Fruit fly (Drosophila melanogaster) whole organism, embryonic: ENCODE measurements around the gene ppk.
A peak's percentile ranks its signal among the peaks of the same experiment; 100 is the strongest.

Experiments used
- Atf3 ChIP-seq: fragments of 200-800 bp; sonication (Bioruptor generic); optimal IDR thresholded peaks from 3 replicates; lab custom pipeline; 2016; ENCODE audit warnings: missing biosample characterization, missing genetic modification characterization
- B-H2 ChIP-seq: fragments of 200-800 bp; sonication (Bioruptor generic); optimal IDR thresholded peaks from 2 replicates; lab custom pipeline; 2018; ENCODE audit warnings: missing biosample characterization, mild to moderate bottlenecking, missing genetic modification characterization
- CG10959 ChIP-seq: fragments of 200-800 bp; sonication (Bioruptor generic); IDR thresholded peaks from 2 replicates; pipeline ENCODE4 v1.3.6; 2022; ENCODE audit warnings: missing biosample characterization, missing genetic modification characterization
- CG11504 ChIP-seq: fragments of 200-800 bp; sonication (Bioruptor generic); optimal IDR thresholded peaks from 3 replicates; lab custom pipeline; 2019; ENCODE audit warnings: missing biosample characterization, mild to moderate bottlenecking, missing genetic modification characterization, moderate library complexity
- CG14014 ChIP-seq: fragments of 200-800 bp; sonication (Bioruptor generic); IDR thresholded peaks from 2 replicates; pipeline ENCODE4 v1.3.6; 2022; ENCODE audit warnings: missing biosample characterization, missing genetic modification characterization
- CG14667 ChIP-seq: fragments of 200-800 bp; sonication (Bioruptor generic); IDR thresholded peaks from 2 replicates; pipeline ENCODE4 v1.3.6; 2022; ENCODE audit warnings: missing biosample characterization, missing genetic modification characterization
- CG15269 ChIP-seq: fragments of 200-800 bp; sonication (Bioruptor generic); optimal IDR thresholded peaks from 2 replicates; lab custom pipeline; 2018; ENCODE audit warnings: missing biosample characterization, mild to moderate bottlenecking, missing genetic modification characterization, moderate library complexity
- CG1529 ChIP-seq: fragments of 200-800 bp; sonication (Bioruptor generic); optimal IDR thresholded peaks from 3 replicates; lab custom pipeline; 2018; ENCODE audit warnings: missing biosample characterization, missing genetic modification characterization
- CG17385 ChIP-seq: fragments of 200-800 bp; sonication (Bioruptor generic); optimal IDR thresholded peaks from 3 replicates; lab custom pipeline; 2018; ENCODE audit warnings: missing biosample characterization, mild to moderate bottlenecking, missing genetic modification characterization
- CG2678 ChIP-seq: fragments of 200-800 bp; sonication (Bioruptor generic); optimal IDR thresholded peaks from 3 replicates; lab custom pipeline; 2019; ENCODE audit warnings: missing biosample characterization, mild to moderate bottlenecking, missing genetic modification characterization, moderate library complexity
- CG32532 ChIP-seq: fragments of 200-800 bp; sonication (Bioruptor generic); IDR thresholded peaks from 2 replicates; pipeline ENCODE4 v1.3.6; 2022; ENCODE audit warnings: missing biosample characterization, missing genetic modification characterization
- CG34376 ChIP-seq: fragments of 200-800 bp; sonication (Bioruptor generic); optimal IDR thresholded peaks from 2 replicates; lab custom pipeline; 2018; ENCODE audit warnings: missing biosample characterization, mild to moderate bottlenecking, missing genetic modification characterization
- CG6813 ChIP-seq: fragments of 200-800 bp; sonication (Bioruptor generic); optimal IDR thresholded peaks from 2 replicates; lab custom pipeline; 2017; ENCODE audit warnings: missing biosample characterization, missing genetic modification characterization, mild to moderate bottlenecking, moderate library complexity, missing genetic modification reagents
- CG7745 ChIP-seq: fragments of 200-800 bp; sonication (Bioruptor generic); optimal IDR thresholded peaks from 2 replicates; lab custom pipeline; 2018; ENCODE audit warnings: missing biosample characterization, mild to moderate bottlenecking, missing genetic modification characterization, moderate library complexity
- CG8388 ChIP-seq: fragments of 200-800 bp; sonication (Bioruptor generic); optimal IDR thresholded peaks from 2 replicates; lab custom pipeline; 2019; ENCODE audit warnings: missing biosample characterization, mild to moderate bottlenecking, missing genetic modification characterization, moderate library complexity
- Chrac-16 ChIP-seq: fragments of 200-800 bp; sonication (Bioruptor generic); optimal IDR thresholded peaks from 3 replicates; lab custom pipeline; 2016; ENCODE audit warnings: missing biosample characterization, missing genetic modification characterization
- Dbx ChIP-seq: fragments of 200-800 bp; sonication (Bioruptor generic); IDR thresholded peaks from 3 replicates; pipeline ENCODE4 v1.3.6; 2022; ENCODE audit warnings: missing biosample characterization, missing genetic modification characterization
- Hey ChIP-seq: fragments of 200-800 bp; sonication (Bioruptor generic); optimal IDR thresholded peaks from 3 replicates; lab custom pipeline; 2018; ENCODE audit warnings: missing biosample characterization, mild to moderate bottlenecking, missing genetic modification characterization
- Med ChIP-seq: fragments of 200-800 bp; sonication (Bioruptor generic); peaks from one replicate; lab custom pipeline; 2016; ENCODE audit warnings: missing biosample characterization, missing genetic modification characterization, mild to moderate bottlenecking, inconsistent platforms, moderate library complexity
- Nf-YB ChIP-seq: fragments of 200-800 bp; sonication (Bioruptor generic); optimal IDR thresholded peaks from 3 replicates; lab custom pipeline; 2019; ENCODE audit warnings: missing biosample characterization, mild to moderate bottlenecking, missing genetic modification characterization, moderate library complexity
- PHDP ChIP-seq: fragments of 200-800 bp; sonication (Bioruptor generic); optimal IDR thresholded peaks from 3 replicates; lab custom pipeline; 2018; ENCODE audit warnings: missing biosample characterization, mild to moderate bottlenecking, missing genetic modification characterization, moderate library complexity
- Taf1 ChIP-seq: fragments of 200-800 bp; sonication (Bioruptor generic); IDR thresholded peaks from 2 replicates; pipeline ENCODE4 v1.3.6; 2022; ENCODE audit warnings: missing biosample characterization, missing genetic modification characterization
- Vsx1 ChIP-seq: fragments of 200-800 bp; sonication (Bioruptor generic); optimal IDR thresholded peaks from 2 replicates; lab custom pipeline; 2017; ENCODE audit warnings: missing biosample characterization, mild to moderate bottlenecking, missing genetic modification characterization, missing genetic modification reagents
- abd-A ChIP-seq: fragments of 200-800 bp; sonication (Bioruptor generic); optimal IDR thresholded peaks from 3 replicates; lab custom pipeline; 2019; ENCODE audit warnings: missing biosample characterization, mild to moderate bottlenecking, missing genetic modification characterization, moderate library complexity
- az2 ChIP-seq: fragments of 200-800 bp; sonication (Bioruptor generic); optimal IDR thresholded peaks from 3 replicates; lab custom pipeline; 2016; ENCODE audit warnings: missing biosample characterization, missing genetic modification characterization
- chinmo ChIP-seq: fragments of 200-800 bp; sonication (Bioruptor generic); IDR thresholded peaks from 4 replicates; pipeline ENCODE4 v1.3.6; 2022; ENCODE audit warnings: missing biosample characterization, missing genetic modification characterization; ENCODE audit not compliant: partially characterized antibody
- crol ChIP-seq: fragments of 200-800 bp; sonication (Bioruptor generic); IDR thresholded peaks from 2 replicates; pipeline ENCODE4 v1.3.6; 2022; ENCODE audit warnings: missing biosample characterization, missing genetic modification characterization
- exex ChIP-seq: fragments of 200-800 bp; sonication (Bioruptor generic); optimal IDR thresholded peaks from 4 replicates; lab custom pipeline; 2018; ENCODE audit warnings: missing biosample characterization, mild to moderate bottlenecking, missing genetic modification characterization, moderate library complexity
- fd64A ChIP-seq: fragments of 200-800 bp; sonication (Bioruptor generic); optimal IDR thresholded peaks from 3 replicates; lab custom pipeline; 2018; ENCODE audit warnings: missing biosample characterization, mild to moderate bottlenecking, missing genetic modification characterization
- gro ChIP-seq: fragments of 200-800 bp; sonication (Bioruptor generic); optimal IDR thresholded peaks from 2 replicates; lab custom pipeline; 2016; ENCODE audit warnings: missing biosample characterization, missing genetic modification characterization
- lab ChIP-seq: fragments of 200-800 bp; sonication (Bioruptor generic); optimal IDR thresholded peaks from 3 replicates; lab custom pipeline; 2017; ENCODE audit warnings: missing biosample characterization, missing genetic modification characterization, mild to moderate bottlenecking, moderate library complexity, missing genetic modification reagents
- lola ChIP-seq, 3 experiments: fragments of >200 bp in 2 of 3; fragments of 200-800 bp in 1 of 3; sonication (Bioruptor generic) in 1 of 3; optimal IDR thresholded peaks; 2 replicates each; lab custom pipeline; 2017 to 2019; ENCODE audit warnings: missing biosample characterization in 3 of 3, missing genetic modification characterization in 3 of 3, mild to moderate bottlenecking in 1 of 3, moderate library complexity in 1 of 3
- mirr ChIP-seq: fragments of 200-800 bp; sonication (Bioruptor generic); optimal IDR thresholded peaks from 3 replicates; lab custom pipeline; 2018; ENCODE audit warnings: missing biosample characterization, mild to moderate bottlenecking, missing genetic modification characterization
- nau ChIP-seq: fragments of 200-800 bp; sonication (Bioruptor generic); optimal IDR thresholded peaks from 3 replicates; lab custom pipeline; 2017; ENCODE audit warnings: missing biosample characterization, mild to moderate bottlenecking, missing genetic modification characterization, missing genetic modification reagents
- peb ChIP-seq: fragments of 200-800 bp; sonication (Bioruptor generic); IDR thresholded peaks from 2 replicates; pipeline ENCODE4 v1.3.6; 2022; ENCODE audit warnings: missing biosample characterization, missing genetic modification characterization
- ranshi ChIP-seq: fragments of 200-800 bp; sonication (Bioruptor generic); IDR thresholded peaks from 2 replicates; pipeline ENCODE4 v1.3.6; 2022; ENCODE audit warnings: missing biosample characterization, missing genetic modification characterization
- run ChIP-seq: fragments of 200-800 bp; sonication (Bioruptor generic); optimal IDR thresholded peaks from 3 replicates; lab custom pipeline; 2018; ENCODE audit warnings: missing biosample characterization, mild to moderate bottlenecking, missing genetic modification characterization
- salm ChIP-seq: fragments of 200-800 bp; sonication (Bioruptor generic); optimal IDR thresholded peaks from 2 replicates; lab custom pipeline; 2018; ENCODE audit warnings: missing biosample characterization, mild to moderate bottlenecking, missing genetic modification characterization
- scrt ChIP-seq: fragments of 200-800 bp; sonication (Bioruptor generic); optimal IDR thresholded peaks from 2 replicates; lab custom pipeline; 2018; ENCODE audit warnings: missing biosample characterization, mild to moderate bottlenecking, missing genetic modification characterization, moderate library complexity
- sd ChIP-seq: fragments of 200-800 bp; sonication (Bioruptor generic); optimal IDR thresholded peaks from 3 replicates; lab custom pipeline; 2018; ENCODE audit warnings: missing biosample characterization, mild to moderate bottlenecking, missing genetic modification characterization, moderate library complexity
- sens-2 ChIP-seq: fragments of 200-800 bp; sonication (Bioruptor generic); IDR thresholded peaks from 2 replicates; pipeline ENCODE4 v1.3.6; 2022; ENCODE audit warnings: missing biosample characterization, missing genetic modification characterization
- sima ChIP-seq: fragments of 200-800 bp; sonication (Bioruptor generic); optimal IDR thresholded peaks from 2 replicates; lab custom pipeline; 2016; ENCODE audit warnings: missing biosample characterization, missing genetic modification characterization
- sqz ChIP-seq: fragments of 200-800 bp; sonication (Bioruptor generic); optimal IDR thresholded peaks from 3 replicates; lab custom pipeline; 2018; ENCODE audit warnings: missing biosample characterization, mild to moderate bottlenecking, missing genetic modification characterization
- sug ChIP-seq: fragments of 200-800 bp; optimal IDR thresholded peaks from 2 replicates; lab custom pipeline; 2019; ENCODE audit warnings: missing biosample characterization, mild to moderate bottlenecking, missing genetic modification characterization, moderate library complexity
- unpg ChIP-seq: fragments of 200-800 bp; sonication (Bioruptor generic); optimal IDR thresholded peaks from 3 replicates; lab custom pipeline; 2018; ENCODE audit warnings: missing biosample characterization, mild to moderate bottlenecking, missing genetic modification characterization, moderate library complexity
- vnd ChIP-seq: fragments of 200-800 bp; sonication (Bioruptor generic); IDR thresholded peaks from 3 replicates; pipeline ENCODE4 v1.3.6; 2022; ENCODE audit warnings: missing biosample characterization, missing genetic modification characterization; ENCODE audit not compliant: partially characterized antibody

The ppk gene

DNA sequence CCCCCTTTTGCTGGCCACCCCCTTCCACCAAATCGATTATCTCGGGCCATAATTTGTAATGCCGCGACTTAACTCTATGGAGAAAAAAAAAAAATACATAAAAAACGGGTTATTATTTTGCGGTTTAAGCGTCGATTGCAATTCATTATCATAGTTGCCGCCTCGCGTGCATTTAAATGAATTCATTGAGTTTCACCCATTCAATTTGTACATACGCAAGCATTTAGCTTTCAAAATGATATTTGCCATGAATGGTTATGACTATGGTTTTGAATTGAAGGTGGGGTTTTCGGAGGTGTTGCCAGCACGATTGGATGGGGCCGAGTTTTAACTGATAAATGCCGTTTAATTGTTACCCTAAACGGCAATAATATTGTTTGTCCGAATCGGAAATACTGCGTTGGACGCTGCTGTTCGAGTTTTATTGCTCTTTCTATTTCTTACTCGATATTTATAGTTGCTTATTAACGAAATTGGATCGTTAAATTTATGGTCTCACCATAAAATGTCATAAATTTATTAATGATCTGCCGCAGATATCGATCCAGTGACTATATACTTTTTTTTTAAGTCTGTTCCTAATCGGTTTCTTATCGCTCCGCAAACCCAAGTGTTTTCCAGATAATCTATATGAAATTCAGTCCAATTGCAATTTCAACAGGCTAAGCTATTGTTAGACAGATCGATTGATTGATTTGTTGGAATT, 23.9 kb upstream of the ppk start (continued):
- TF ChIP-seq Atf3 (GFP tag; lab: Kevin White, UChicago) (no peak), fd64A (GFP tag; lab: Kevin White, UChicago) (no peak), peb (GFP tag; lab: Robert Waterston, UW) (no peak), CG14014 (GFP tag; lab: Robert Waterston, UW) (0 out of 2 replicates have a peak, but pooled peaks have one; percentile 12), CG32532 (GFP tag; lab: Robert Waterston, UW) (peak; percentile 8; the same call in 1 of the 2 replicates), CG8388 (GFP tag; lab: Kevin White, UChicago) (peak; percentile 50)

DNA sequence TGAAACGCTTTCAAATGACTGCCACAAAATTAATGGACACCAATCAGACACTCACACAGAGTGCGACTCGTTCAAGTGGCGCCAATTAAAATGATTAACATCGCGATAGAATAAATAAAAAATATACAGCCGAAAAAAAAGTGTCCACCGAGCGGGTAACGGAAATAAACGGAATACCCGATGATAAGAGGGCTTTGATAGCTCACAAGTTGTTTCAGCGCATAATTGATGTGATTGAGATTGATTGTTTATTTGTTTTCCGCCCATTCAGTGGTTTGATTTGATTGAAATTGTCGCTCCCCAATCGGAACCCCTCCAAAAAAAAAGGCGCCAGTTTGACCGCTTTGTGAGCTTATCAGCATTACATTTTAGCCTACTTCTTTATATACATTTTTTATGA, 22.6 kb upstream of the ppk start:
- TF ChIP-seq vnd (GFP tag; lab: Robert Waterston, UW) (0 out of 3 replicates have a peak, but pooled peaks have one; percentile 30), chinmo (GFP tag; lab: Robert Waterston, UW) (0 out of 4 replicates have a peak, but pooled peaks have one; percentile 37), sqz (GFP tag; lab: Kevin White, UChicago) (peak; percentile 78), sens-2 (GFP tag; lab: Robert Waterston, UW) (peak; percentile 55; the same call in 1 of the 2 replicates), lola (GFP tag; optimal IDR thresholded peaks at IDR 0.05; lab: Kevin White, UChicago) (no peak), az2 (no peak), Hey (peak; percentile 56), Chrac-16 (GFP tag; lab: Kevin White, UChicago) (no peak), Med (GFP tag; lab: Kevin White, UChicago) (peak; percentile 69), exex (tag; lab: Kevin White, UChicago) (peak; percentile 93), Dbx (GFP tag; lab: Robert Waterston, UW) (no peak), ranshi (GFP tag; lab: Robert Waterston, UW) (no peak), sd (peak; percentile 50), sug (tag; lab: Kevin White, UChicago) (peak; percentile 89), PHDP (tag; lab: Kevin White, UChicago) (peak; percentile 14), sima (GFP tag; lab: Kevin White, UChicago) (no peak), CG2678 (tag; lab: Kevin White, UChicago) (peak; percentile 42), Taf1 (GFP tag; lab: Robert Waterston, UW) (no peak), salm (peak; percentile 50), CG34376 (GFP tag; lab: Kevin White, UChicago) (peak; percentile 65), CG10959 (GFP tag; lab: Robert Waterston, UW) (no peak), CG6813 (GFP tag; lab: Kevin White, UChicago) (peak; percentile 16), Nf-YB (peak; percentile 20), gro (GFP tag; lab: Kevin White, UChicago) (peak; percentile 3), scrt (GFP tag; lab: Kevin White, UChicago) (peak; percentile 6), Vsx1 (GFP tag; lab: Kevin White, UChicago) (peak; percentile 63), run (tag; lab: Kevin White, UChicago) (peak; percentile 57), CG1529 (GFP tag; lab: Kevin White, UChicago) (no peak), mirr (GFP tag; lab: Kevin White, UChicago) (peak; percentile 81), CG11504 (tag; lab: Kevin White, UChicago) (peak; percentile 3), lab (peak; percentile 88), unpg (GFP tag; lab: Kevin White, UChicago) (peak; percentile 32), CG7745 (tag; lab: Kevin White, UChicago) (peak; percentile 38), nau (GFP tag; lab: Kevin White, UChicago) (peak; percentile 8), B-H2 (GFP tag; lab: Kevin White, UChicago) (peak; percentile 18), CG15269 (tag; lab: Kevin White, UChicago) (peak; percentile 24), CG17385 (GFP tag; lab: Kevin White, UChicago) (peak; percentile 12), crol (0 out of 2 replicates have a peak, but pooled peaks have one; percentile 42), abd-A (tag; lab: Kevin White, UChicago) (peak; percentile 62), CG14667 (GFP tag; lab: Robert Waterston, UW) (no peak)
